Worm (Caenorhabditis elegans) whole organism, L3 larva: Measurements from ENCODE around the gene F59A1.12.

Experiments
- fkh-10 ChIP-seq: sonication (generic microtip); optimal IDR thresholded peaks from 2 replicates; lab custom pipeline; 2017; ENCODE audit warnings: missing biosample characterization, missing genetic modification reagents, missing genetic modification characterization
- nfya-1 ChIP-seq: sonication (generic microtip); optimal IDR thresholded peaks from 2 replicates; lab custom pipeline; 2017; ENCODE audit warnings: missing genetic modification characterization, mild to moderate bottlenecking, missing compliant biosample characterization, antibody characterized with exemption, moderate library complexity; ENCODE audit not compliant: insufficient read depth

ce11 chrV:17620266-17620665 lies 47.3 kb downstream of the F59A1.12 start, which contains the start of gene Y6G8.8:
- TF ChIP-seq fkh-10 (GFP tag; lab: Kevin White, UChicago) (no peak), nfya-1 (tag; lab: Kevin White, UChicago) (no peak)
